Fruit fly (Drosophila melanogaster): ENCODE data around the gene CG14073.

CG14073 gene

DNA sequence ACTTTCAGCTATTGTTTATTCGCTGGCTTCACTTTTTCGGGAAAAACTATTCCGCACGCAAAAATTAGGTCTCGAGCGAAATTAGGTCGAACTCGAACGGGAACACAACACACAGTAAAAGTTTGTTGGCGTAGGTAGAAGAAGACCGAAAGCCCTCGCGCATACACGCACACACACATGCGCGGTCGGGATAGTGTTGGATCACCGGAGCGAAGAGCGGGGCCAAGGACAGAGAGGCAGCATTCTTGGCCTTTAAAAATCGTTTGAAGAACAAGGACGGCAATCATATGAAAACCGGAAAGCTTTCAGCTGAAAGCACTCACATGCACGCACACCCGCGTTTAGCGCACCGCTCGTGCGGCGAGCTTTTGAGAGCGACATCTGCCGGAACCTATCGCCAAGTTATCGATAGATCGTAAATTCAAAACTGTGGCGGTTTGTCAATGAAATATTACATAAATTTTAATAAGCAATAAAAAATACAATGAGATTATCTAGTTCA lies 19.2 kb downstream of the CG14073 start, which contains the start of gene ftz-f1 (continued):
- TF ChIP-seq croc (GFP tag; conservative IDR thresholded peaks at IDR 0.05), result no peak
- TF ChIP-seq CG8944 (GFP tag; optimal IDR thresholded peaks at IDR 0.05), result no peak
- TF ChIP-seq nerfin-2 (GFP tag; IDR thresholded peaks at IDR 0.05; ENCODE audit: partially characterized antibody), result peak; percentile 46; the same call in 1 of the 2 replicates
- TF ChIP-seq rib (GFP tag; IDR thresholded peaks at IDR 0.05), result peak; percentile 71
- TF ChIP-seq tin (GFP tag; optimal IDR thresholded peaks at IDR 0.05), result peak; percentile 21
- no peak for TF ChIP-seq CG17802 (tag; optimal IDR thresholded peaks at IDR 0.05)
- peak; percentile 100 for TF ChIP-seq E2f2 (GFP tag; IDR thresholded peaks at IDR 0.05)
- peak; percentile 44 for TF ChIP-seq maf-S (GFP tag; optimal IDR thresholded peaks at IDR 0.05)
- no peak for TF ChIP-seq Mrtf (GFP tag; IDR thresholded peaks at IDR 0.05)
- TF ChIP-seq CG12071 (GFP tag; optimal IDR thresholded peaks at IDR 0.05), result no peak
- peak; percentile 76 for TF ChIP-seq Dll (GFP tag; IDR thresholded peaks at IDR 0.05; ENCODE audit: partially characterized antibody)
- peak; percentile 37 for TF ChIP-seq exex (tag; optimal IDR thresholded peaks at IDR 0.05)
- TF ChIP-seq ap (GFP tag; IDR thresholded peaks at IDR 0.05), result no peak
- 0 out of 3 replicates have a peak, but pooled peaks have one; percentile 9 for TF ChIP-seq so (GFP tag; IDR thresholded peaks at IDR 0.05)
- TF ChIP-seq Ada2b (GFP tag; IDR thresholded peaks at IDR 0.05), result no peak
- TF ChIP-seq CG10321 (GFP tag; IDR thresholded peaks at IDR 0.05), result peak; percentile 93
- no peak for TF ChIP-seq abd-A (tag; optimal IDR thresholded peaks at IDR 0.05)
- no peak for TF ChIP-seq CG4854 (GFP tag; optimal IDR thresholded peaks at IDR 0.05)
- TF ChIP-seq Nf-YA (GFP tag; IDR thresholded peaks at IDR 0.05), result no peak
- TF ChIP-seq CG12104 (GFP tag; optimal IDR thresholded peaks at IDR 0.05), result no peak
- TF ChIP-seq CG4617 (GFP tag; optimal IDR thresholded peaks at IDR 0.05; ENCODE audit: borderline replicate concordance), result no peak
- peak; percentile 97 for TF ChIP-seq Dref (GFP tag; IDR thresholded peaks at IDR 0.05)
- TF ChIP-seq Blimp-1 (GFP tag; optimal IDR thresholded peaks at IDR 0.05), result peak; percentile 97
- no peak for TF ChIP-seq al (GFP tag; IDR thresholded peaks at IDR 0.05)
- peak; percentile 97 for TF ChIP-seq sd (tag; optimal IDR thresholded peaks at IDR 0.05)
- TF ChIP-seq tx (GFP tag; optimal IDR thresholded peaks at IDR 0.05), result no peak
- peak; percentile 20 for TF ChIP-seq PHDP (tag; optimal IDR thresholded peaks at IDR 0.05)
- peak; percentile 57 for TF ChIP-seq CG12659 (GFP tag; optimal IDR thresholded peaks at IDR 0.05)
- peak in 1 of 2 experiments; percentile 21 for TF ChIP-seq dpn (GFP tag; optimal IDR thresholded peaks at IDR 0.05)
- TF ChIP-seq CG7556 (GFP tag; optimal IDR thresholded peaks at IDR 0.05), result no peak
- peak; percentile 64 for TF ChIP-seq CG7963 (GFP tag; IDR thresholded peaks at IDR 0.05; ENCODE audit: partially characterized antibody)
- no peak for TF ChIP-seq CG9727 (GFP tag; optimal IDR thresholded peaks at IDR 0.05)
- TF ChIP-seq emc (GFP tag; optimal IDR thresholded peaks at IDR 0.05), result no peak
- TF ChIP-seq klu (GFP tag; IDR thresholded peaks at IDR 0.05), result no peak
- no peak for TF ChIP-seq Vsx1 (GFP tag; optimal IDR thresholded peaks at IDR 0.05)
- TF ChIP-seq CrebB (tag; optimal IDR thresholded peaks at IDR 0.05), result peak; percentile 70
- no peak for TF ChIP-seq stc (GFP tag; IDR thresholded peaks at IDR 0.05)
- no peak for TF ChIP-seq CG1792 (GFP tag; optimal IDR thresholded peaks at IDR 0.05)
- TF ChIP-seq lbe (GFP tag; optimal IDR thresholded peaks at IDR 0.05), result peak; percentile 19
- TF ChIP-seq chm (GFP tag; IDR thresholded peaks at IDR 0.05), result peak; percentile 70; the same call in 1 of the 2 replicates
- TF ChIP-seq vvl (GFP tag; IDR thresholded peaks at IDR 0.05), result peak; percentile 71
- no peak for TF ChIP-seq esg (GFP tag; conservative IDR thresholded peaks at IDR 0.05)
- peak; percentile 91 for TF ChIP-seq B-H2 (GFP tag; optimal IDR thresholded peaks at IDR 0.05)
- peak; percentile 19 for TF ChIP-seq CG3281 (GFP tag; optimal IDR thresholded peaks at IDR 0.05)
- TF ChIP-seq pzg (GFP tag; optimal IDR thresholded peaks at IDR 0.05), result peak; percentile 89
- peak; percentile 90 for TF ChIP-seq HmgZ (tag; optimal IDR thresholded peaks at IDR 0.05)
- no peak for TF ChIP-seq dm (GFP tag; optimal IDR thresholded peaks at IDR 0.05)
- no peak for TF ChIP-seq slou (GFP tag; optimal IDR thresholded peaks at IDR 0.05)
- TF ChIP-seq CG18011 (GFP tag; optimal IDR thresholded peaks at IDR 0.05), result peak; percentile 3
- TF ChIP-seq BtbVII (GFP tag; optimal IDR thresholded peaks at IDR 0.05), result peak; percentile 12
- TF ChIP-seq CG15073 (GFP tag; optimal IDR thresholded peaks at IDR 0.05), result no peak

All from whole organism, embryonic.